Fruit fly (Drosophila melanogaster): ENCODE data around the gene subdued.

DNA sequence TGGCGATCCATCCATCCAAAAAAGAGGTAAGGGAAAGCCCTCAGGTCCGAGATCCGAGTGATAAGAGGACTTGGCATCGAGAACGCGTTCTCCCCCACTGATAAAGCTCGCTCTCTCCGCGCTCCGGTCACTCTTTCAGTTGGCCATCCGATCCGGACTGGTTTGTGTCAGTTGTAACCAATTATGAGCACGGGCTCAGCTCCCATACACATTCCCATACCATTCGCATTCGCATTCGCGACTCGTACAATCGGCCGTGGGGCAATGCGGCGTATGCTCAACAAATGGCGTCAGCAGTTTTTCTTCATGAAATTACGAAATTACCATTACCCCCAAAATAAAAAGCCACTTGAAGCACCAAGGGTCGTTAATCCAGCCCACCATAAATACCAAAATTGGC lies 18.0 kb downstream of the subdued start:
- TF ChIP-seq CG31627 (GFP tag; optimal IDR thresholded peaks at IDR 0.05) (no peak), Lpt (GFP tag; optimal IDR thresholded peaks at IDR 0.05) (no peak), ss (GFP tag; optimal IDR thresholded peaks at IDR 0.05) (no peak), lz (GFP tag; optimal IDR thresholded peaks at IDR 0.05) (no peak), CG8319 (GFP tag; optimal IDR thresholded peaks at IDR 0.05) (no peak)

Measured in whole organism, prepupa.